Worm (Caenorhabditis elegans): ENCODE data around the gene C23G10.10.

C23G10.10 gene

ce11 chrIII:6216833-6217466 is 3.1 kb upstream of the C23G10.10 start, which contains the start of gene hot-4:
TSS of gene hot-4 (plus strand) at chrIII:6217416.
- no peak for TF ChIP-seq flt-1 (GFP tag; IDR thresholded peaks at IDR 0.05)

ce11 chrIII:6215943-6216342 is 2.1 kb upstream of the C23G10.10 start:
- TF ChIP-seq hmbx-1 (tag; optimal IDR thresholded peaks at IDR 0.05) (no peak), ceh-36 (tag; optimal IDR thresholded peaks at IDR 0.05) (no peak), ceh-13 (GFP tag; optimal IDR thresholded peaks at IDR 0.05) (no peak), ama-1 (optimal IDR thresholded peaks at IDR 0.05) (no peak), sea-1 (GFP tag; conservative IDR thresholded peaks at IDR 0.05) (no peak), scrt-1 (GFP tag; IDR thresholded peaks at IDR 0.05) (no peak), tra-4 (tag; optimal IDR thresholded peaks at IDR 0.05) (no peak), aly-1 (tag; optimal IDR thresholded peaks at IDR 0.05) (no peak), hmg-4 (GFP tag; optimal IDR thresholded peaks at IDR 0.05) (no peak), flt-1 (GFP tag; IDR thresholded peaks at IDR 0.05) (no peak), F13C5.2 (tag; optimal IDR thresholded peaks at IDR 0.05) (no peak), tbx-11 (GFP tag; IDR thresholded peaks at IDR 0.05) (no peak), ets-7 (tag; optimal IDR thresholded peaks at IDR 0.05) (no peak), hnd-1 (tag; optimal IDR thresholded peaks at IDR 0.05) (no peak)

DNA sequence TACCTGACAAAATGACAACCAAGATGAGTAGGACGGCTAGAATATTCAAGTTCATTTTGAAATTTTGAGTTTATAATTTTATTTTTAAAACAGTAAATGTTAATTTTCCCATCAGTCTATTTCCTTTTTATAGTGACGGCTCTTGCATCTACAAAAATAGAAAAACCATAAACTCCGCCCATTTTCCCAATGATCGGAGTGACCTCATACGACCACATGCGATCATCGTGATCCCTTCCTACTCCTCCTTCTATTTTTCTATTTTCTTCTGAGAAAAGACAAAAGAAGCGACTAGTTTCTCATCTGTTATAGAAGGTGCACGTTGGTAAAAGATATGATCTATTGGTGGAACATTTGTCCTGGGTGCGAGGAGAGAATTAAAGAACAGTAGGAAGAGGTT is 1.7 kb upstream of the C23G10.10 start, which contains the start of gene C23G10.11:
C23G10.11 (minus strand) TSS at position 101 of the 400 bp plus-strand sequence.
- no peak for TF ChIP-seq hnd-1 (tag; optimal IDR thresholded peaks at IDR 0.05)
- TF ChIP-seq scrt-1 (GFP tag; IDR thresholded peaks at IDR 0.05) = no peak
- no peak for TF ChIP-seq F13C5.2 (tag; optimal IDR thresholded peaks at IDR 0.05)
- no peak for TF ChIP-seq tbx-11 (GFP tag; IDR thresholded peaks at IDR 0.05)
- TF ChIP-seq tbx-37 (GFP tag; conservative IDR thresholded peaks at IDR 0.05) = no peak
- no peak for TF ChIP-seq hmbx-1 (tag; optimal IDR thresholded peaks at IDR 0.05)
- TF ChIP-seq aly-1 (tag; optimal IDR thresholded peaks at IDR 0.05) = no peak
- TF ChIP-seq tra-4 (tag; optimal IDR thresholded peaks at IDR 0.05) = no peak

ce11 chrIII:6210215-6210822 is 3.5 kb downstream of the C23G10.10 start:
- TF ChIP-seq ama-1 (optimal IDR thresholded peaks at IDR 0.05) (no peak), tbx-11 (GFP tag; IDR thresholded peaks at IDR 0.05) (no peak), hmbx-1 (tag; optimal IDR thresholded peaks at IDR 0.05) (no peak), tra-4 (tag; optimal IDR thresholded peaks at IDR 0.05) (no peak), hmg-4 (GFP tag; optimal IDR thresholded peaks at IDR 0.05) (no peak), ets-7 (tag; optimal IDR thresholded peaks at IDR 0.05) (no peak), scrt-1 (GFP tag; IDR thresholded peaks at IDR 0.05) (no peak)

DNA sequence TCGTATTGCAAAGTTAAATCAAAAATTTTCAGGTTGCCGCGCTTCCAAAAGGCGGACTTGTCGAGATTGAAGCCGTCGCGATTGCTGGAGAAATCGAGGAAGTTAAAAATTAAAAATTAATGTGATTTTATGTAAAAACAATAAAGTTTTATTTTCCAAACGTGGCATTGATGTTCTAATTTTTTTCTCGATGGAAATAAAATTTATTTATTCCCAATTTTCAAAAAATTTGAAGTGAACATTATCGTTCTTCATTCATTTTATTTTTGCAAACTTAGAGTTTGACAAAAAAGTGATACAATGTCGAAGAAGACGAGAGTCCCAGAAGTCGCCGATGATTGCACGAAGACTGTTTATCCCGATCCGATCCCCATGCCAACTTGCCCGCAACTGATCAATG is 4.8 kb downstream of the C23G10.10 start, which contains the start of gene C23G10.1:
C23G10.1 (plus strand) TSS at position 301 of the 400 bp plus-strand sequence.
- TF ChIP-seq ceh-13 (GFP tag; optimal IDR thresholded peaks at IDR 0.05) = no peak
- no peak for TF ChIP-seq ets-7 (tag; optimal IDR thresholded peaks at IDR 0.05)
- no peak for TF ChIP-seq B0310.2 (tag; optimal IDR thresholded peaks at IDR 0.05)
- no peak for TF ChIP-seq sea-1 (GFP tag; conservative IDR thresholded peaks at IDR 0.05)
- no peak for TF ChIP-seq ama-1 (optimal IDR thresholded peaks at IDR 0.05)
- TF ChIP-seq flt-1 (GFP tag; IDR thresholded peaks at IDR 0.05) = no peak
- TF ChIP-seq F13C5.2 (tag; optimal IDR thresholded peaks at IDR 0.05) = no peak
- TF ChIP-seq hmbx-1 (tag; optimal IDR thresholded peaks at IDR 0.05) = no peak
- no peak for TF ChIP-seq pes-1 (GFP tag; IDR thresholded peaks at IDR 0.05)
- no peak for TF ChIP-seq scrt-1 (GFP tag; IDR thresholded peaks at IDR 0.05)

ce11 chrIII:6207881-6208280 is 5.9 kb downstream of the C23G10.10 start, which contains the start of gene C23G10.2:
TSS of gene C23G10.2 (plus strand) at chrIII:6208064.
- TF ChIP-seq sea-1 (GFP tag; conservative IDR thresholded peaks at IDR 0.05) (no peak), hmbx-1 (tag; optimal IDR thresholded peaks at IDR 0.05) (no peak), tbx-11 (GFP tag; IDR thresholded peaks at IDR 0.05) (no peak), tra-4 (tag; optimal IDR thresholded peaks at IDR 0.05) (no peak), scrt-1 (GFP tag; IDR thresholded peaks at IDR 0.05) (no peak), tbx-37 (GFP tag; conservative IDR thresholded peaks at IDR 0.05) (no peak), flt-1 (GFP tag; IDR thresholded peaks at IDR 0.05) (no peak)

DNA sequence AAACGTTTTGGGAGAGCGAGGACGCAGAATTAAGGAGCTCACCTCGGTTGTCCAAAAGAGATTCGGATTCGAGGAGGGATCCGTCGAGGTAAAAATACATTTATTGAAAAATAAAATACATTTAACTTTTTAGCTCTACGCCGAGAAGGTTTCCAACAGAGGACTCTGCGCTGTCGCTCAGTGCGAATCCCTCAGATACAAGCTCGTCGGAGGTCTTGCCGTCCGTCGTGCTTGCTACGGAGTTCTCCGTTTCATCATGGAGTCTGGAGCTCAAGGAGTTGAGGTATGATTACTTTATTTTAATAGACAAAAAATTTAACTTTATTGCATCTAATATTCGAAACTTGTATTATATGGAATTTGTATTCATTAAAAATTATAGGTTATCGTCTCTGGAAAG is 6.8 kb downstream of the C23G10.10 start:
- TF ChIP-seq hmg-4 (GFP tag; optimal IDR thresholded peaks at IDR 0.05) = no peak
- TF ChIP-seq aly-1 (tag; optimal IDR thresholded peaks at IDR 0.05) = no peak
- no peak for TF ChIP-seq ceh-36 (tag; optimal IDR thresholded peaks at IDR 0.05)
- no peak for TF ChIP-seq F13C5.2 (tag; optimal IDR thresholded peaks at IDR 0.05)
- no peak for TF ChIP-seq pes-1 (GFP tag; IDR thresholded peaks at IDR 0.05)
- TF ChIP-seq tbx-11 (GFP tag; IDR thresholded peaks at IDR 0.05) = no peak
- TF ChIP-seq sea-1 (GFP tag; conservative IDR thresholded peaks at IDR 0.05) = no peak
- no peak for TF ChIP-seq tbx-37 (GFP tag; conservative IDR thresholded peaks at IDR 0.05)
- TF ChIP-seq B0310.2 (tag; optimal IDR thresholded peaks at IDR 0.05) = no peak
- TF ChIP-seq ama-1 (optimal IDR thresholded peaks at IDR 0.05) = no peak
- TF ChIP-seq tra-4 (tag; optimal IDR thresholded peaks at IDR 0.05) = no peak
- no peak for TF ChIP-seq ceh-13 (GFP tag; optimal IDR thresholded peaks at IDR 0.05)
- TF ChIP-seq hmbx-1 (tag; optimal IDR thresholded peaks at IDR 0.05) = no peak
- no peak for TF ChIP-seq scrt-1 (GFP tag; IDR thresholded peaks at IDR 0.05)
- no peak for TF ChIP-seq hnd-1 (tag; optimal IDR thresholded peaks at IDR 0.05)
